Fruit fly (Drosophila melanogaster): ENCODE results near the gene Clp.

Gene Clp

DNA sequence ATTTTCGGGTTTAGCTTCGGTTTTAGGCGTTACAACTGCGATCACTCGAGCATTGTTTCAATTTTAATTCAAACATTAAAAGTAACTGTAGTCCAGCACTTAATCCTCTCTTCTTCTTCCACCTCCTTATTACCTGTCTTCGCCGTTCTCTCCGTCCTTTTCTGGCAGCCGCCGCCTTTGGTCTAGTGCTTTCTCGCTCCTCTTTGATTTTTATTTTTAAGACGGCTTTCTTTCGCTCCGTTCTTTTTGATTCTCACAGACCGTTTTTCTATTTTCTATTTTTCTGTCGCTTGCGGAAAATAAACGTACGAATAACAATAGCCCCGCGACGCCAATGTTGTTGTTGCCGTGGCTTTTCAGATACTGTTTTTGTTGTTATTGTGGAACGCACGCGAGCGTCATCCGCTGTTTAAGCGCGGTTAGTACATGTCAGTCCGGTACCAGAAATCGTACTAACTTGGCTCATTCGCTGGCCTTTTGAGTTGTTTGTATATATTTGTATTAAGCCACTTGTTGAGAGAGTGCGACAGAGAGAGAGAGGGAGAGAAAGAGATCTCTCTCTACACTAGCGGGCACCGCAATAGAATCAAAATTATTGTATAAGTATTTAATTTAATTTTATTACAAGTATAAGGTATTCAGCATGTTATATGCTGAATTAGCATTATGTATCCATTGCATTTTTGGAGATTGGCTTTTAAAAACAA lies 48.3 kb downstream of the Clp start, which contains the start of gene aru (continued):
- no peak for TF ChIP-seq CG9139 (GFP tag; optimal IDR thresholded peaks at IDR 0.05)
- peak; percentile 51 for TF ChIP-seq CG3919 (GFP tag; optimal IDR thresholded peaks at IDR 0.05)
- TF ChIP-seq Ets96B (tag; optimal IDR thresholded peaks at IDR 0.05) = peak; percentile 22
- no peak for TF ChIP-seq CG11902 (GFP tag; optimal IDR thresholded peaks at IDR 0.05)
- peak; percentile 25 for TF ChIP-seq fd85E (GFP tag; optimal IDR thresholded peaks at IDR 0.05)
- peak; percentile 21 for TF ChIP-seq CG6276 (GFP tag; optimal IDR thresholded peaks at IDR 0.05)
- no peak for TF ChIP-seq Sox14 (GFP tag; optimal IDR thresholded peaks at IDR 0.05)
- peak; percentile 23 for TF ChIP-seq topi (GFP tag; optimal IDR thresholded peaks at IDR 0.05)
- TF ChIP-seq Blimp-1 (GFP tag; optimal IDR thresholded peaks at IDR 0.05) = no peak
- TF ChIP-seq acj6 (GFP tag; optimal IDR thresholded peaks at IDR 0.05) = peak; percentile 33
- TF ChIP-seq CG6792 (GFP tag; optimal IDR thresholded peaks at IDR 0.05) = peak; percentile 1
- TF ChIP-seq CG8119 (GFP tag; IDR thresholded peaks at IDR 0.05) = peak; percentile 66; the same call in 2 of the 3 replicates
- no peak for TF ChIP-seq CG10631 (GFP tag; optimal IDR thresholded peaks at IDR 0.05)
- no peak for TF ChIP-seq dac (GFP tag; optimal IDR thresholded peaks at IDR 0.05)
- no peak for TF ChIP-seq CG8319 (GFP tag; optimal IDR thresholded peaks at IDR 0.05)
- no peak for TF ChIP-seq Eip75B (GFP tag; optimal IDR thresholded peaks at IDR 0.05)
- TF ChIP-seq Hr4 (GFP tag; optimal IDR thresholded peaks at IDR 0.05) = peak; percentile 37
- TF ChIP-seq CG16779 (tag; optimal IDR thresholded peaks at IDR 0.05) = peak; percentile 13
- TF ChIP-seq fd59A (GFP tag; optimal IDR thresholded peaks at IDR 0.05) = no peak
- no peak for TF ChIP-seq Sox15 (GFP tag; optimal IDR thresholded peaks at IDR 0.05)
- TF ChIP-seq CG34406 (GFP tag; optimal IDR thresholded peaks at IDR 0.05) = no peak
- peak; percentile 25 for TF ChIP-seq Lpt (GFP tag; optimal IDR thresholded peaks at IDR 0.05)
- TF ChIP-seq svp (GFP tag) = peak; percentile 54

DNA sequence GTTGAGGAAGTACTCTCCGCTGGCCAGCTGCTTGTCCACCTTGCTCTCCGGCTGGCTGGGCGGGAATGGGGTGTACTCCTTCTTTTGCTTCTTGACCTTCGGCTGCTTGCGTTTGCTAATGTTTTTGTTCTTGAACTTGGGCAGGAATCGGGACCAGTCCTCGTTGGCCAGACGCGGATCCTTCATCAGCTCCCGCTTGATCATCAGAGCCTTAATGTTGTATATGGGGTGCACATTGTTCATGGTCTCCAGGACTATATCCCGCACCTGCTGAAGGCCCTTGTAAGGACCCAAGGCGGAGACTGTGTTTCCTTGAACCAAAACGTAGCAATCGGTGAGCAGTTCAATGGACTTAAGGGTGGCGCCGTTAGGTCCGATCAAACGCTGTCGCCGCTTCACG lies 49.2 kb downstream of the Clp start:
- no peak for TF ChIP-seq Hr39 (GFP tag; optimal IDR thresholded peaks at IDR 0.05)
- TF ChIP-seq Sox15 (GFP tag; optimal IDR thresholded peaks at IDR 0.05) = no peak
- TF ChIP-seq CG15336 (GFP tag; IDR thresholded peaks at IDR 0.05) = no peak
- TF ChIP-seq Smox (GFP tag; optimal IDR thresholded peaks at IDR 0.05) = no peak
- TF ChIP-seq CG11902 (GFP tag; optimal IDR thresholded peaks at IDR 0.05) = no peak
- TF ChIP-seq CG32006 (GFP tag; optimal IDR thresholded peaks at IDR 0.05) = no peak
- TF ChIP-seq CG16779 (tag; optimal IDR thresholded peaks at IDR 0.05) = no peak
- TF ChIP-seq CG11762 (GFP tag; optimal IDR thresholded peaks at IDR 0.05; ENCODE audit: insufficient read depth) = no peak
- no peak for TF ChIP-seq lz (GFP tag; optimal IDR thresholded peaks at IDR 0.05)
- no peak for TF ChIP-seq pdm3 (GFP tag; optimal IDR thresholded peaks at IDR 0.05)
- TF ChIP-seq fd85E (GFP tag; optimal IDR thresholded peaks at IDR 0.05) = no peak
- no peak for TF ChIP-seq Ets21C (GFP tag; optimal IDR thresholded peaks at IDR 0.05)
- TF ChIP-seq fkh (GFP tag; optimal IDR thresholded peaks at IDR 0.05) = no peak
- no peak for TF ChIP-seq CG10669 (GFP tag; optimal IDR thresholded peaks at IDR 0.05)
- no peak for TF ChIP-seq CG1621 (tag; optimal IDR thresholded peaks at IDR 0.05)
- TF ChIP-seq Eip75B (GFP tag; optimal IDR thresholded peaks at IDR 0.05) = no peak
- TF ChIP-seq CG34406 (GFP tag; optimal IDR thresholded peaks at IDR 0.05) = no peak

DNA sequence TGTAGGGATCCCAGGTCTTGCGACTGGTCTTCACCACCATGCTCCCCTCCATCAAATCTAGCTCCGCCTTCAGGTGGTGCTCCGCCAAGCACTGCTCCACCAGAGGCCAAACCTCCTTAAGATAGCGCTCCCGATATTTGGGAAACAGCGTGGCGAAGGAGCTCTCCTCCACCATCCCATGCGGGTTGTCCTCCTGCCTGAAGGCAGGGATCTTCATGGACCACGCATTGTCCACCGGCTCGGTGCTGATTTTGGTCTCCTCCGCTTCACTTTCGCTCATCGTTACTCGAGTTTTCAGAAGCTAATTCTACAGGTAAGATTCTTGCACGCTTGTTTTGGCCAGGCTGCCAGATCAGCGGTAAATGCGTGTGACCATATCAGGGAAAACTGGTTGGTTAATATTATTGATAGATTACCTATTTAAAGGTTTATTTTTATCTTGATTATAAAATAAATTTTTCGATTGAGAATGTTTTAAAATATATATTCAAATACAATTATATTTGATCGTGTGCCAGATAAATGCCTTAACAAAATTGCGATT lies 49.8 kb downstream of the Clp start, which contains the start of gene dbe:
dbe (minus strand) TSS at position 361 of the 544 bp plus-strand sequence.
- TF ChIP-seq Eip78C (GFP tag) = peak; percentile 18
- TF ChIP-seq CG32006 (GFP tag; optimal IDR thresholded peaks at IDR 0.05) = no peak
- TF ChIP-seq CG3032 (tag; optimal IDR thresholded peaks at IDR 0.05) = peak; percentile 3
- TF ChIP-seq eg (GFP tag; IDR thresholded peaks at IDR 0.05) = peak; percentile 38; the same call in 1 of the 3 replicates
- peak; percentile 15 for TF ChIP-seq CG31627 (GFP tag; optimal IDR thresholded peaks at IDR 0.05)
- peak; percentile 15 for TF ChIP-seq esn (GFP tag; optimal IDR thresholded peaks at IDR 0.05)
- peak; percentile 5 for TF ChIP-seq CG3919 (GFP tag; optimal IDR thresholded peaks at IDR 0.05)
- no peak for TF ChIP-seq CG6854 (GFP tag; optimal IDR thresholded peaks at IDR 0.05)
- no peak for TF ChIP-seq achi (GFP tag; optimal IDR thresholded peaks at IDR 0.05)

All from whole organism, prepupa.